Worm (Caenorhabditis elegans) whole organism, young adult: ENCODE results near the gene gpla-1.

Experiments used
- B0019.2 ChIP-seq: fragments of 200-800 bp; sonication (Bioruptor generic); conservative IDR thresholded peaks from 2 replicates; pipeline ENCODE4 v1.3.6; 2022; ENCODE audit warnings: missing genetic modification reagents, missing genetic modification characterization, missing compliant biosample characterization
- B0261.1 ChIP-seq: sonication (generic microtip); optimal IDR thresholded peaks from 2 replicates; lab custom pipeline; 2016; ENCODE audit warnings: mild to moderate bottlenecking, missing genetic modification characterization, moderate library complexity, missing compliant biosample characterization
- B0336.3 ChIP-seq: fragments of 200-800 bp; sonication (Bioruptor generic); IDR thresholded peaks from 2 replicates; pipeline ENCODE4 v1.3.6; 2022; ENCODE audit warnings: missing genetic modification characterization, missing compliant biosample characterization
- D2030.7 ChIP-seq: fragments of 200-800 bp; sonication (Bioruptor generic); IDR thresholded peaks from 2 replicates; pipeline ENCODE4 v1.3.6; 2022; ENCODE audit warnings: missing genetic modification reagents, missing genetic modification characterization, missing compliant biosample characterization
- F57A8.1 ChIP-seq: fragments of 200-800 bp; sonication (Bioruptor generic); optimal IDR thresholded peaks from 2 replicates; lab custom pipeline; 2018; ENCODE audit warnings: mild to moderate bottlenecking, missing genetic modification characterization, moderate library complexity, missing compliant biosample characterization
- K11D2.4 ChIP-seq: fragments of 200-800 bp; sonication (Bioruptor generic); IDR thresholded peaks from 2 replicates; pipeline ENCODE4 v1.3.6; 2022; ENCODE audit warnings: missing genetic modification reagents, missing genetic modification characterization, missing compliant biosample characterization
- K12H6.12 ChIP-seq: fragments of 200-800 bp; sonication (Bioruptor generic); optimal IDR thresholded peaks from 2 replicates; lab custom pipeline; 2018; ENCODE audit warnings: mild to moderate bottlenecking, missing genetic modification characterization, missing compliant biosample characterization
- T07F8.4 ChIP-seq: sonication (generic microtip); optimal IDR thresholded peaks from 2 replicates; lab custom pipeline; 2016; ENCODE audit warnings: mild to moderate bottlenecking, missing genetic modification characterization, moderate library complexity, missing compliant biosample characterization
- Y56A3A.18 ChIP-seq: fragments of 200-800 bp; sonication (Bioruptor generic); IDR thresholded peaks from 2 replicates; pipeline ENCODE4 v1.3.6; 2022; ENCODE audit warnings: missing genetic modification reagents, missing genetic modification characterization, missing compliant biosample characterization
- Y95B8A.8 ChIP-seq: fragments of 200-800 bp; sonication (Bioruptor generic); IDR thresholded peaks from 2 replicates; pipeline ENCODE4 v1.3.6; 2022; ENCODE audit warnings: missing genetic modification reagents, missing genetic modification characterization, missing compliant biosample characterization
- ZK185.1 ChIP-seq: sonication (generic microtip); optimal IDR thresholded peaks from 2 replicates; lab custom pipeline; 2016; ENCODE audit warnings: mild to moderate bottlenecking, missing genetic modification characterization, missing compliant biosample characterization; ENCODE audit not compliant: poor library complexity, severe bottlenecking
- bed-1 ChIP-seq: fragments of 200-800 bp; sonication (Bioruptor generic); IDR thresholded peaks from 2 replicates; pipeline ENCODE4 v1.3.6; 2022; ENCODE audit warnings: missing genetic modification reagents, missing genetic modification characterization, missing compliant biosample characterization
- ccch-3 ChIP-seq: fragments of 200-800 bp; sonication (Bioruptor generic); optimal IDR thresholded peaks from 2 replicates; lab custom pipeline; 2018; ENCODE audit warnings: mild to moderate bottlenecking, missing genetic modification characterization, missing compliant biosample characterization
- cebp-1 ChIP-seq, 2 experiments: fragments of 200-800 bp in 1 of 2; sonication (Bioruptor generic) in 1 of 2; sonication (generic microtip) in 1 of 2; IDR thresholded peaks in 1 of 2; optimal IDR thresholded peaks in 1 of 2; 2 replicates each; pipeline versions ENCODE4 v1.3.6 to Lab custom; 2017 to 2022; ENCODE audit warnings: missing compliant biosample characterization in 2 of 2, missing genetic modification characterization in 2 of 2, mild to moderate bottlenecking in 1 of 2, missing genetic modification reagents in 1 of 2, moderate library complexity in 1 of 2
- ceh-40 ChIP-seq: fragments of 200-800 bp; sonication (Bioruptor generic); IDR thresholded peaks from 2 replicates; pipeline ENCODE4 v1.3.6; 2022; ENCODE audit warnings: missing genetic modification characterization, missing compliant biosample characterization
- die-1 ChIP-seq: sonication (generic microtip); optimal IDR thresholded peaks from 2 replicates; lab custom pipeline; 2016; ENCODE audit warnings: missing genotype, mild to moderate bottlenecking, missing genetic modification characterization, missing compliant biosample characterization
- dpl-1 ChIP-seq: fragments of 150-350 bp; optimal IDR thresholded peaks from 2 replicates; lab custom pipeline; 2014; ENCODE audit warnings: missing biosample characterization, missing genetic modification reagents, missing genetic modification characterization
- fkh-3 ChIP-seq: sonication (generic microtip); optimal IDR thresholded peaks from 2 replicates; lab custom pipeline; 2016; ENCODE audit warnings: mild to moderate bottlenecking, missing genetic modification characterization, missing compliant biosample characterization
- him-1 ChIP-seq: sonication (generic microtip); optimal IDR thresholded peaks from 2 replicates; lab custom pipeline; 2016; ENCODE audit warnings: missing genotype, missing genetic modification reagents, missing genetic modification characterization, missing compliant biosample characterization
- hmg-1.2 ChIP-seq: fragments of 200-800 bp; sonication (Bioruptor generic); IDR thresholded peaks from 2 replicates; pipeline ENCODE4 v1.3.6; 2022; ENCODE audit warnings: missing genetic modification reagents, missing genetic modification characterization, missing compliant biosample characterization
- hmg-20 ChIP-seq: fragments of 200-800 bp; sonication (Bioruptor generic); IDR thresholded peaks from 2 replicates; pipeline ENCODE4 v1.3.6; 2022; ENCODE audit warnings: missing genetic modification reagents, missing genetic modification characterization, missing compliant biosample characterization
- lag-1 ChIP-seq: fragments of 200-800 bp; sonication (Bioruptor generic); IDR thresholded peaks from 2 replicates; pipeline ENCODE4 v1.3.6; 2022; ENCODE audit warnings: missing genetic modification reagents, missing genetic modification characterization, missing compliant biosample characterization
- lsl-1 ChIP-seq: fragments of 200-800 bp; sonication (Bioruptor generic); optimal IDR thresholded peaks from 2 replicates; lab custom pipeline; 2018; ENCODE audit warnings: mild to moderate bottlenecking, missing genetic modification characterization, moderate library complexity, missing compliant biosample characterization
- lsy-27 ChIP-seq: sonication (generic microtip); optimal IDR thresholded peaks from 2 replicates; lab custom pipeline; 2017; ENCODE audit warnings: missing genetic modification characterization, mild to moderate bottlenecking, missing compliant biosample characterization, antibody characterized with exemption, missing genotype, borderline replicate concordance; ENCODE audit not compliant: insufficient read depth
- madf-10 ChIP-seq: sonication (generic microtip); optimal IDR thresholded peaks from 2 replicates; lab custom pipeline; 2016; ENCODE audit warnings: mild to moderate bottlenecking, missing genetic modification characterization, missing compliant biosample characterization
- madf-6 ChIP-seq: fragments of 200-800 bp; sonication (Bioruptor generic); IDR thresholded peaks from 2 replicates; pipeline ENCODE4 v1.3.6; 2022; ENCODE audit warnings: missing genetic modification reagents, missing genetic modification characterization, missing compliant biosample characterization
- mel-28 ChIP-seq: sonication (generic microtip); optimal IDR thresholded peaks from 2 replicates; lab custom pipeline; 2016; ENCODE audit warnings: borderline replicate concordance, mild to moderate bottlenecking, missing genetic modification characterization, missing compliant biosample characterization
- nfya-1 ChIP-seq: sonication (generic microtip); optimal IDR thresholded peaks from 2 replicates; lab custom pipeline; 2017; ENCODE audit warnings: antibody characterized with exemption, missing compliant biosample characterization, missing genetic modification characterization, borderline replicate concordance; ENCODE audit not compliant: insufficient read depth
- nfya-2 ChIP-seq: fragments of 200-800 bp; sonication (Bioruptor generic); IDR thresholded peaks from 2 replicates; pipeline ENCODE4 v1.3.6; 2022; ENCODE audit warnings: missing genetic modification reagents, missing genetic modification characterization, missing compliant biosample characterization
- nfyb-1 ChIP-seq: fragments of 200-800 bp; sonication (Bioruptor generic); IDR thresholded peaks from 2 replicates; pipeline ENCODE4 v1.3.6; 2022; ENCODE audit warnings: missing genetic modification reagents, missing genetic modification characterization, missing compliant biosample characterization
- nhr-80 ChIP-seq: sonication (generic microtip); optimal IDR thresholded peaks from 2 replicates; lab custom pipeline; 2016; ENCODE audit warnings: missing genetic modification characterization, missing compliant biosample characterization
- pbrm-1 ChIP-seq: fragments of 200-800 bp; sonication (Bioruptor generic); IDR thresholded peaks from 2 replicates; pipeline ENCODE4 v1.3.6; 2022; ENCODE audit warnings: missing genetic modification reagents, missing genetic modification characterization, missing compliant biosample characterization
- pha-4 ChIP-seq: fragments of 150-350 bp; sonication (generic microtip); optimal IDR thresholded peaks from 2 replicates; lab custom pipeline; 2014; ENCODE audit warnings: missing biosample characterization, missing genetic modification reagents, missing genetic modification characterization
- rcor-1 ChIP-seq: fragments of 200-800 bp; sonication (Bioruptor generic); IDR thresholded peaks from 2 replicates; pipeline ENCODE4 v1.3.6; 2022; ENCODE audit warnings: missing genetic modification reagents, missing genetic modification characterization, missing compliant biosample characterization
- snpc-4 ChIP-seq, 5 experiments: fragments of 150-350 bp in 1 of 5; sonication (generic microtip) in 4 of 5; optimal IDR thresholded peaks; 2 replicates each; lab custom pipeline; 2014 to 2018; ENCODE audit warnings: missing genetic modification characterization in 5 of 5, missing biosample characterization in 3 of 5, antibody characterized with exemption in 2 of 5, mild to moderate bottlenecking in 2 of 5, missing compliant biosample characterization in 2 of 5, missing genotype in 2 of 5, moderate library complexity in 2 of 5, missing genetic modification reagents in 1 of 5
- somi-1 ChIP-seq: fragments of 200-800 bp; sonication (Bioruptor generic); optimal IDR thresholded peaks from 2 replicates; lab custom pipeline; 2018; ENCODE audit warnings: mild to moderate bottlenecking, missing genetic modification characterization, missing compliant biosample characterization
- sptf-2 ChIP-seq: fragments of 200-800 bp; sonication (Bioruptor generic); optimal IDR thresholded peaks from 2 replicates; lab custom pipeline; 2018; ENCODE audit warnings: mild to moderate bottlenecking, missing genetic modification characterization, missing compliant biosample characterization
- tbp1 ChIP-seq: fragments of 200-800 bp; sonication (Bioruptor generic); optimal IDR thresholded peaks from 2 replicates; lab custom pipeline; 2018; ENCODE audit warnings: mild to moderate bottlenecking, missing genetic modification characterization, missing compliant biosample characterization
- unc-62 ChIP-seq: fragments of 150-350 bp; optimal IDR thresholded peaks from 2 replicates; lab custom pipeline; 2014; ENCODE audit warnings: missing biosample characterization, missing genetic modification reagents, missing genetic modification characterization
- zim-3 ChIP-seq: sonication (generic microtip); optimal IDR thresholded peaks from 2 replicates; lab custom pipeline; 2017; ENCODE audit warnings: mild to moderate bottlenecking, missing genetic modification characterization, moderate library complexity, missing compliant biosample characterization
- ztf-26 ChIP-seq: sonication (generic microtip); optimal IDR thresholded peaks from 2 replicates; lab custom pipeline; 2017; ENCODE audit warnings: missing genetic modification characterization, missing compliant biosample characterization
- ztf-6 ChIP-seq: fragments of 200-800 bp; sonication (Bioruptor generic); IDR thresholded peaks from 2 replicates; pipeline ENCODE4 v1.3.6; 2022; ENCODE audit warnings: missing genetic modification reagents, missing genetic modification characterization, missing compliant biosample characterization

gpla-1 gene

DNA sequence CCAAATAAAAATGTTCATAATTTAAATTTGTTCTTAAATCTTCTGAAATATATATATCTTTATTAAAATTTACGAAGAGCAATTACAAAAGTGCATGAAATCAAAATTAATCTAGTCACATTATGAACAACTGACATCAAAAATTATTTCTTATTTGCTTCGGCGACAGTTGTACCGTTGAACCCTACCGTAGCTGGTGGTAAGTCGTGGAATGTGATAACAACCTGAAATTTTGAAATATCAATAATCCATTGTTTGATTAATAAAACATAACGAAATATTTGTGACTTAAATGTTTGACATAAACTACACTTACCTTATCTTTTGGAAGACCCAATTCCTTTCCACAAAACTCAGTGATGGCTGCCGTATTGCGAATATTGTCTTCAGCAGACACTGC lies 39.1 kb upstream of the gpla-1 start:
- TF ChIP-seq lsy-27 (tag; lab: Kevin White, UChicago) (no peak), B0261.1 (no peak), mel-28 (no peak), die-1 (tag; lab: Kevin White, UChicago) (no peak), ZK185.1 (tag; lab: Kevin White, UChicago) (peak; percentile 7), unc-62 (GFP tag; lab: Kevin White, UChicago) (no peak), F57A8.1 (GFP tag; lab: Kevin White, UChicago) (no peak), fkh-3 (no peak), ccch-3 (GFP tag; lab: Kevin White, UChicago) (no peak), B0019.2 (GFP tag; lab: Robert Waterston, UW) (no peak), zim-3 (tag; lab: Kevin White, UChicago) (no peak), T07F8.4 (tag; lab: Kevin White, UChicago) (no peak), B0336.3 (GFP tag; lab: Robert Waterston, UW) (no peak), hmg-1.2 (GFP tag; lab: Robert Waterston, UW) (0 out of 2 replicates have a peak, but pooled peaks have one; percentile 9), nfya-2 (GFP tag; lab: Robert Waterston, UW) (no peak), tbp1 (GFP tag; lab: Kevin White, UChicago) (peak; percentile 5), lag-1 (GFP tag; lab: Robert Waterston, UW) (no peak), pha-4 (no peak), D2030.7 (GFP tag; lab: Robert Waterston, UW) (no peak), pbrm-1 (GFP tag; lab: Robert Waterston, UW) (no peak), somi-1 (GFP tag; lab: Kevin White, UChicago) (no peak), lsl-1 (GFP tag; lab: Kevin White, UChicago) (no peak), him-1 (tag; lab: Kevin White, UChicago) (no peak), nfya-1 (tag; lab: Kevin White, UChicago) (no peak), madf-10 (tag; lab: Kevin White, UChicago) (peak; percentile 19), ztf-26 (tag; lab: Kevin White, UChicago) (no peak), madf-6 (GFP tag; lab: Robert Waterston, UW) (no peak), rcor-1 (GFP tag; lab: Robert Waterston, UW) (no peak), ceh-40 (GFP tag; lab: Robert Waterston, UW) (no peak), nhr-80 (tag; lab: Kevin White, UChicago) (peak; percentile 66), hmg-20 (GFP tag; lab: Robert Waterston, UW) (no peak), K12H6.12 (tag; lab: Kevin White, UChicago) (no peak), ztf-6 (GFP tag; lab: Robert Waterston, UW) (no peak), cebp-1 (GFP tag; IDR thresholded peaks at IDR 0.05; lab: Robert Waterston, UW) (no peak), cebp-1 (tag; optimal IDR thresholded peaks at IDR 0.05; lab: Kevin White, UChicago) (peak; percentile 52), nfyb-1 (GFP tag; lab: Robert Waterston, UW) (no peak), K11D2.4 (GFP tag; lab: Robert Waterston, UW) (no peak), Y95B8A.8 (GFP tag; lab: Robert Waterston, UW) (no peak), snpc-4 (GFP tag; optimal IDR thresholded peaks at IDR 0.05; lab: Kevin White, UChicago) (no peak), snpc-4 (tag; optimal IDR thresholded peaks at IDR 0.05; lab: Kevin White, UChicago) (peak in 1 of 4 experiments; percentile 9), sptf-2 (GFP tag; lab: Kevin White, UChicago) (no peak), Y56A3A.18 (GFP tag; lab: Robert Waterston, UW) (no peak), dpl-1 (GFP tag; lab: Kevin White, UChicago) (no peak), bed-1 (GFP tag; lab: Robert Waterston, UW) (no peak)
